Fruit fly (Drosophila melanogaster): ENCODE measurements around the gene pan.

DNA sequence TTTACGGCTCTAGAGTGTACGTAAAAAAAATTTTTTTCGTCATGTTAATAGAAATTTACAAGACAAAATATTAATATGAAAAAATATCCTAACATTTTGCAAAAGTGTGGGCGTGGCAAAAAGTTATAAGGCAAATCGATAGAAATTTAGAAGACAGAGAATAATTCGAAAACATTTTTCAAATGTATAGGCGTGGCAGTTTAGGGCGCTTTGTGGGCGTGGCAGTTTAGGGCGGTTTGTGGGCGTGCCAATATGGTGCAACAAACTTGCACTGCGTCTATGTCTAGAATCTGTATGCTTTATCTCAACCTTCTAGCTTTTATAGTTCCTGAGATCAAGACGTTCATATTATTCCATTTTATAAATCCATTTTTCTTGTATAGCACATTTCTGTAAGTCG, 61.9 kb downstream of the pan start:
- TF ChIP-seq CG7101 (tag; optimal IDR thresholded peaks at IDR 0.05) (no peak), Mnt (GFP tag; optimal IDR thresholded peaks at IDR 0.05) (no peak), bab1 (GFP tag; optimal IDR thresholded peaks at IDR 0.05) (no peak), CG12768 (GFP tag; optimal IDR thresholded peaks at IDR 0.05) (no peak), Crg-1 (GFP tag; optimal IDR thresholded peaks at IDR 0.05) (no peak), tj (GFP tag; optimal IDR thresholded peaks at IDR 0.05) (no peak), CG1620 (GFP tag; optimal IDR thresholded peaks at IDR 0.05) (no peak), CG33017 (tag; optimal IDR thresholded peaks at IDR 0.05) (no peak), toe (GFP tag; optimal IDR thresholded peaks at IDR 0.05) (no peak), cic (GFP tag; optimal IDR thresholded peaks at IDR 0.05) (no peak), CG5204 (GFP tag; optimal IDR thresholded peaks at IDR 0.05) (no peak)

Data from whole organism, adult.